Worm (Caenorhabditis elegans): ENCODE data around the gene ZK1240.3.

- TF ChIP-seq mep-1 (tag; optimal IDR thresholded peaks at IDR 0.05): peak; percentile 8
- no peak for TF ChIP-seq cnd-1 (tag; optimal IDR thresholded peaks at IDR 0.05)
- no peak for TF ChIP-seq elt-1 (tag; optimal IDR thresholded peaks at IDR 0.05; ENCODE audit: borderline replicate concordance, insufficient read depth)
- no peak for TF ChIP-seq nhr-237 (tag; optimal IDR thresholded peaks at IDR 0.05)
- no peak for TF ChIP-seq snpc-4 (tag; optimal IDR thresholded peaks at IDR 0.05)
- no peak for TF ChIP-seq unc-120 (tag; optimal IDR thresholded peaks at IDR 0.05; ENCODE audit: poor library complexity, severe bottlenecking)
- TF ChIP-seq ztf-11 (tag; optimal IDR thresholded peaks at IDR 0.05): no peak
- no peak for TF ChIP-seq sptf-1 (tag; optimal IDR thresholded peaks at IDR 0.05)
Observed at ce11 chrII:2342004-2342479, 21.9 kb downstream of the ZK1240.3 start, which contains the start of gene F43C11.6.
